Worm (Caenorhabditis elegans): Measurements from ENCODE around the gene tmem-184.

tmem-184 gene

DNA sequence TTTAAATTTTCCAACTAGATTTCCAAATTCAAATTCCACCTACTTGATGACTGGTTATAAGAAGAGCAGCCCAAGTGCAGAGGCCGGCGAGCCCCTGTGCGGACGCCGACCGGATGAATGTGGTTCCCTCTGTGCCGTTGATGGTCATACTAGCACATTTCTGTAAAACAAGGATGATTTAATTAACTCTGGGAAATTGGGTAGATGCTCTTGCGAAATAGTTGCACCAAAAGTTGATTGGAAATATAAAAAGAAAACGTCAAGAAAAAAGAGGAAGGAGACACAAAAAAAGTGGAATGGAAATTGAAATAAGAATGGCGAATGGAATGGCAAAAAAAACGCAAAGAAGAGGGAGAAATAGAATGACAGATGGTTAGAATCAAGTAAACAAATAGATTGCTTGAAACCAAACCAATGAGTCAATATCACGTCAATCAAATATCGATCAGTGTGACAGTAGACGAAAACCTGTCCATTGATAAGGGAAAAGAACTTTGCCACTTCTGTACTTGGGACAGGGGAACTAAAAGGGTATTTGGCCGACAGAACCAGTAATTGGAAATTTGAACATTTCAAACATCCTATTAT lies at the start of gene tmem-184:
tmem-184 (minus strand) TSS at position 164 of the 588 bp plus-strand sequence.
- TF ChIP-seq lin-26 (GFP tag; IDR thresholded peaks at IDR 0.05) (0 out of 2 replicates have a peak, but pooled peaks have one; percentile 10), nhr-90 (tag; optimal IDR thresholded peaks at IDR 0.05) (peak; percentile 2), ekl-4 (GFP tag; IDR thresholded peaks at IDR 0.05) (peak; percentile 36; the same call in 1 of the 2 replicates), B0336.3 (GFP tag; IDR thresholded peaks at IDR 0.05) (peak; percentile 36; the same call in 1 of the 2 replicates), tbp1 (GFP tag; optimal IDR thresholded peaks at IDR 0.05) (peak; percentile 31), chd-7 (tag; optimal IDR thresholded peaks at IDR 0.05) (peak; percentile 51), ztf-3 (GFP tag; optimal IDR thresholded peaks at IDR 0.05) (no peak), lin-40 (tag; optimal IDR thresholded peaks at IDR 0.05) (peak; percentile 70), ZK185.1 (tag; optimal IDR thresholded peaks at IDR 0.05; ENCODE audit: poor library complexity, severe bottlenecking) (peak; percentile 45), sptf-2 (GFP tag; optimal IDR thresholded peaks at IDR 0.05) (no peak), attf-5 (GFP tag; optimal IDR thresholded peaks at IDR 0.05) (peak; percentile 50), unc-62 (GFP tag; optimal IDR thresholded peaks at IDR 0.05) (peak; percentile 97), snpc-4 (GFP tag; optimal IDR thresholded peaks at IDR 0.05) (no peak), snpc-4 (tag; optimal IDR thresholded peaks at IDR 0.05) (peak in 2 of 4 experiments; percentile 14 to 41), ztf-22 (GFP tag; optimal IDR thresholded peaks at IDR 0.05) (peak; percentile 22), zfh-2 (GFP tag; conservative IDR thresholded peaks at IDR 0.05) (peak; percentile 38; the same call in 1 of the 2 replicates), mcd-1 (GFP tag; IDR thresholded peaks at IDR 0.05) (peak; percentile 19; the same call in 1 of the 2 replicates), F22D6.2 (tag; optimal IDR thresholded peaks at IDR 0.05) (peak; percentile 14), lin-54 (GFP tag; optimal IDR thresholded peaks at IDR 0.05) (peak; percentile 39), pha-4 (tag; optimal IDR thresholded peaks at IDR 0.05) (peak; percentile 80), cebp-1 (GFP tag; IDR thresholded peaks at IDR 0.05) (peak; percentile 83), cebp-1 (tag; optimal IDR thresholded peaks at IDR 0.05) (peak; percentile 93), rpc-1 (optimal IDR thresholded peaks at IDR 0.05) (no peak), rpc-1 (tag; optimal IDR thresholded peaks at IDR 0.05) (no peak), let-607 (tag; optimal IDR thresholded peaks at IDR 0.05) (peak; percentile 79 to 86), Y79H2A.3 (GFP tag; conservative IDR thresholded peaks at IDR 0.05) (no peak), nhr-80 (tag; optimal IDR thresholded peaks at IDR 0.05) (peak; percentile 96), ztf-6 (GFP tag; IDR thresholded peaks at IDR 0.05) (no peak), atf-7 (tag; optimal IDR thresholded peaks at IDR 0.05) (peak; percentile 67), dox-1 (GFP tag; IDR thresholded peaks at IDR 0.05) (peak; percentile 31; the same call in 1 of the 2 replicates), mel-28 (tag; optimal IDR thresholded peaks at IDR 0.05; ENCODE audit: borderline replicate concordance) (no peak), lsl-1 (GFP tag; optimal IDR thresholded peaks at IDR 0.05) (no peak), egrh-3 (GFP tag; IDR thresholded peaks at IDR 0.05) (no peak)

DNA sequence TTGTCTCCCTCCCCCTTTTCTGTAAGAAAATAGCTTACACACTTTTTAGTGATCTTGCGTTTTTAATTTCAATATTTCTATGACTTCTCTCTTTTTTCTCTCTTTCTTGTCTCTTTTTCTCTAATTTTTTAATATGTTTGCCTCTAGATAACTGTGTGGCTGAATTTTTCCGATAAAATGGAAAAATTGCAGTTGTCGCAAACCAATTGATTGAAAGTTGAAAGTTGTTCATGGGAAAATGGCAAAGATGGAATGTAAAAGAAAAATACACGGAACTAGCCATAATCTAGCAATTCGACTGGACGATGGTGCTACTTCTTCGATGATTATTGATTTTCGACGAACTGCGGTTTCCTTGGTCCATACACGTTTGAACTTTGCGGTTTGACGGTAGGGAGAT lies 49.2 kb upstream of the tmem-184 start:
- peak; percentile 7 to 62 for TF ChIP-seq let-607 (tag; optimal IDR thresholded peaks at IDR 0.05)
- no peak for TF ChIP-seq somi-1 (GFP tag; optimal IDR thresholded peaks at IDR 0.05)
- TF ChIP-seq nhr-80 (tag; optimal IDR thresholded peaks at IDR 0.05), result peak; percentile 71

DNA sequence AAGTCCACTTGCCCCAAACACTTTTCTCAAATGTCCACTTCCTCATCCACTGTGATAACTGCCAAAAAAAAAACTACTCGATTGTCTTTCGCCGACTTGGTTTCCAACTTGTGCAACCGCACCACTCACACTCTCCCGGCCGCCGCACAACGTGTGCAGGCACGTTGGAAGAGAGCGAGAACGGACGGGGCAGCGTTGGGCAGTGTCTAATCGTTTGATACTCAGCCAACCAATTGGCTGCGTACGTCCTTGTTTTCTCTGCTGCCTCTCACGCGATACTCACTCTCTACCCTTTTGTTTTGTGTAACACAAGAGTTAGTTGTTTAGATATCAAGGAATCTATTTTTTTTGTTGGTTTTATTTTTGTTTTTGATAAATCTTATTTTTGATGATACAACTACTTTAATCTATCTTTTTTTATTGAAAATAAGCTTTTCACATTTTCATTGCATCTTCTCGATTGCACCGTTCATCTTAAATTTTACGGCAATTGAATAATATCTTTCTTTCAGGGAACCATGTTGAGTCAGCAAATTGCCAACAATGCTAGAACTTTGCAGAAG lies 46.9 kb upstream of the tmem-184 start, which contains the start of gene sucl-1:
sucl-1 (plus strand) TSS at position 513 of the 563 bp plus-strand sequence.
- TF ChIP-seq F55B11.4 (tag; optimal IDR thresholded peaks at IDR 0.05; ENCODE audit: borderline replicate concordance, insufficient read depth), result no peak
- TF ChIP-seq snpc-4 (GFP tag; optimal IDR thresholded peaks at IDR 0.05), result peak; percentile 32
- TF ChIP-seq snpc-4 (tag; optimal IDR thresholded peaks at IDR 0.05), result peak; percentile 68 to 75 (median 72)
- peak; percentile 69 for TF ChIP-seq rcor-1 (GFP tag; IDR thresholded peaks at IDR 0.05)
- peak; percentile 88 for TF ChIP-seq ztf-18 (tag; optimal IDR thresholded peaks at IDR 0.05)
- 0 out of 2 replicates have a peak, but pooled peaks have one; percentile 36 for TF ChIP-seq attf-3 (GFP tag; conservative IDR thresholded peaks at IDR 0.05)
- TF ChIP-seq tlf-1 (GFP tag; optimal IDR thresholded peaks at IDR 0.05), result peak; percentile 12
- no peak for TF ChIP-seq F10E7.11 (tag; optimal IDR thresholded peaks at IDR 0.05)
- TF ChIP-seq F33H1.4 (GFP tag; IDR thresholded peaks at IDR 0.05), result no peak
- peak; percentile 70 for TF ChIP-seq chd-7 (tag; optimal IDR thresholded peaks at IDR 0.05)
- no peak for TF ChIP-seq snpc-1.3 (tag; optimal IDR thresholded peaks at IDR 0.05; ENCODE audit: insufficient read depth)
- peak; percentile 86 for TF ChIP-seq lin-40 (tag; optimal IDR thresholded peaks at IDR 0.05)
- no peak for TF ChIP-seq rpc-1 (optimal IDR thresholded peaks at IDR 0.05)
- no peak for TF ChIP-seq rpc-1 (tag; optimal IDR thresholded peaks at IDR 0.05)
- TF ChIP-seq egl-18 (GFP tag; IDR thresholded peaks at IDR 0.05), result no peak
- TF ChIP-seq cebp-2 (GFP tag; IDR thresholded peaks at IDR 0.05), result no peak
- peak; percentile 67 for TF ChIP-seq mcd-1 (GFP tag; IDR thresholded peaks at IDR 0.05)

Data from whole organism, young adult.